Worm (Caenorhabditis elegans) whole organism, L4 larva: ENCODE data around the gene fkh-6.
A peak's percentile ranks its signal among the peaks of the same experiment; 100 is the strongest.

Source experiments
- F26F4.8 ChIP-seq: fragments of 200-800 bp; sonication (Bioruptor generic); conservative IDR thresholded peaks from 2 replicates; pipeline ENCODE4 v1.3.6; 2022; ENCODE audit warnings: missing genetic modification characterization, missing compliant biosample characterization
- F44E2.7 ChIP-seq: fragments of 200-800 bp; sonication (Bioruptor generic); IDR thresholded peaks from 2 replicates; pipeline ENCODE4 v2.1.2; 2022; ENCODE audit warnings: missing genetic modification characterization, missing compliant biosample characterization
- F49E8.2 ChIP-seq: sonication (generic microtip); optimal IDR thresholded peaks from 2 replicates; lab custom pipeline; 2016; ENCODE audit warnings: missing compliant biosample characterization, mild to moderate bottlenecking, missing genetic modification characterization, borderline replicate concordance
- T26A8.4 ChIP-seq: fragments of 200-800 bp; sonication (Bioruptor generic); IDR thresholded peaks from 2 replicates; pipeline ENCODE4 v1.3.6; 2022; ENCODE audit warnings: missing genetic modification characterization, missing compliant biosample characterization
- Y48G9A.11 ChIP-seq: fragments of 200-800 bp; sonication (Bioruptor generic); IDR thresholded peaks from 2 replicates; pipeline ENCODE4 v1.3.6; 2022; ENCODE audit warnings: missing genetic modification reagents, missing genetic modification characterization, missing compliant biosample characterization
- aha-1 ChIP-seq: fragments of 150-350 bp; peaks from one replicate; lab custom pipeline; 2014; ENCODE audit warnings: missing biosample characterization, missing genetic modification characterization
- ama-1 ChIP-seq: fragments of 150-350 bp; optimal IDR thresholded peaks from 2 replicates; lab custom pipeline; 2014; ENCODE audit warnings: inconsistent platforms, mixed read lengths
- attf-4 ChIP-seq: sonication (generic microtip); optimal IDR thresholded peaks from 3 replicates; lab custom pipeline; 2017; ENCODE audit warnings: missing biosample characterization, missing genetic modification characterization
- daf-16 ChIP-seq, 3 experiments: sonication (generic microtip); optimal IDR thresholded peaks; 2 replicates each; lab custom pipeline; 2016 to 2017; ENCODE audit warnings: missing genetic modification characterization in 3 of 3, missing genetic modification reagents in 3 of 3, mild to moderate bottlenecking in 2 of 3, missing compliant biosample characterization in 2 of 3, missing biosample characterization in 1 of 3, moderate library complexity in 1 of 3
- dmd-8 ChIP-seq: fragments of 200-800 bp; sonication (Bioruptor generic); IDR thresholded peaks from 2 replicates; pipeline ENCODE4 v1.3.6; 2022; ENCODE audit warnings: missing genetic modification characterization, missing compliant biosample characterization
- dve-1 ChIP-seq: sonication (generic microtip); optimal IDR thresholded peaks from 2 replicates; lab custom pipeline; 2017; ENCODE audit warnings: antibody characterized with exemption, mild to moderate bottlenecking, missing genetic modification characterization, missing compliant biosample characterization; ENCODE audit not compliant: insufficient read depth
- hlh-11 ChIP-seq: fragments of 200-800 bp; sonication (Bioruptor generic); optimal IDR thresholded peaks from 2 replicates; lab custom pipeline; 2018; ENCODE audit warnings: mild to moderate bottlenecking, missing genetic modification characterization, missing compliant biosample characterization
- hmg-1.1 ChIP-seq: fragments of 200-800 bp; sonication (Bioruptor generic); IDR thresholded peaks from 2 replicates; pipeline ENCODE4 v1.3.6; 2022; ENCODE audit warnings: missing genetic modification reagents, missing genetic modification characterization, missing compliant biosample characterization
- lim-7 ChIP-seq: fragments of 200-800 bp; sonication (Bioruptor generic); IDR thresholded peaks from 2 replicates; pipeline ENCODE4 v1.3.6; 2022; ENCODE audit warnings: missing genetic modification characterization, missing compliant biosample characterization
- lin-1 ChIP-seq: fragments of 200-800 bp; sonication (Bioruptor generic); IDR thresholded peaks from 2 replicates; pipeline ENCODE4 v1.3.6; 2022; ENCODE audit warnings: missing genetic modification reagents, missing genetic modification characterization, missing compliant biosample characterization
- mdt-29 ChIP-seq: fragments of 200-800 bp; sonication (Bioruptor generic); IDR thresholded peaks from 2 replicates; pipeline ENCODE4 v1.3.6; 2022; ENCODE audit warnings: missing genetic modification reagents, missing genetic modification characterization, missing compliant biosample characterization
- mep-1 ChIP-seq: fragments of 150-350 bp; sonication (generic microtip); optimal IDR thresholded peaks from 3 replicates; lab custom pipeline; 2014; ENCODE audit warnings: missing biosample characterization, missing genetic modification characterization
- mes-2 ChIP-seq: sonication (generic microtip); optimal IDR thresholded peaks from 2 replicates; lab custom pipeline; 2016; ENCODE audit warnings: missing genotype, mild to moderate bottlenecking, missing genetic modification characterization, missing compliant biosample characterization; ENCODE audit not compliant: poor library complexity, severe bottlenecking
- mxl-3 ChIP-seq: fragments of 200-800 bp; sonication (Bioruptor generic); optimal IDR thresholded peaks from 2 replicates; lab custom pipeline; 2018; ENCODE audit warnings: mild to moderate bottlenecking, missing genetic modification characterization, missing compliant biosample characterization
- nhr-11 ChIP-seq: fragments of 150-350 bp; optimal IDR thresholded peaks from 2 replicates; lab custom pipeline; 2014; ENCODE audit warnings: missing biosample characterization, missing genetic modification characterization
- nhr-28 ChIP-seq: fragments of 150-350 bp; optimal IDR thresholded peaks from 2 replicates; lab custom pipeline; 2014; ENCODE audit warnings: missing biosample characterization, missing genetic modification characterization
- nhr-41 ChIP-seq: fragments of 200-800 bp; sonication (Bioruptor generic); IDR thresholded peaks from 2 replicates; pipeline ENCODE4 v1.3.6; 2022; ENCODE audit warnings: missing genetic modification reagents, missing genetic modification characterization, missing compliant biosample characterization
- php-3 ChIP-seq: fragments of 200-800 bp; sonication (Bioruptor generic); IDR thresholded peaks from 2 replicates; pipeline ENCODE4 v1.3.6; 2022; ENCODE audit warnings: missing genetic modification reagents, missing genetic modification characterization, missing compliant biosample characterization
- snpc-1.2 ChIP-seq: fragments of 200-800 bp; sonication (Bioruptor generic); IDR thresholded peaks from 2 replicates; pipeline ENCODE4 v1.3.6; 2022; ENCODE audit warnings: missing genetic modification reagents, missing genetic modification characterization, missing compliant biosample characterization
- tag-97 ChIP-seq: fragments of 200-800 bp; sonication (Bioruptor generic); IDR thresholded peaks from 2 replicates; pipeline ENCODE4 v1.3.6; 2022; ENCODE audit warnings: missing genetic modification characterization, missing compliant biosample characterization
- tra-1 ChIP-seq: fragments of 200-800 bp; sonication (Bioruptor generic); IDR thresholded peaks from 2 replicates; pipeline ENCODE4 v1.3.6; 2022; ENCODE audit warnings: missing genetic modification reagents, missing genetic modification characterization, missing compliant biosample characterization
- unc-62 ChIP-seq, 3 experiments: fragments of 150-350 bp in 1 of 3; sonication (generic microtip); optimal IDR thresholded peaks in 2 of 3; peaks in 1 of 3; 1 replicate in 1 of 3; 2 replicates in 2 of 3; lab custom pipeline; 2014 to 2017; ENCODE audit warnings: missing biosample characterization in 3 of 3, missing genetic modification characterization in 3 of 3, missing genetic modification reagents in 3 of 3, missing genotype in 1 of 3
- zip-2 ChIP-seq: fragments of 150-350 bp; optimal IDR thresholded peaks from 2 replicates; lab custom pipeline; 2014; ENCODE audit warnings: missing biosample characterization, missing genetic modification characterization
- ztf-7 ChIP-seq: fragments of 150-350 bp; optimal IDR thresholded peaks from 2 replicates; lab custom pipeline; 2014; ENCODE audit warnings: missing biosample characterization, missing genetic modification characterization

The fkh-6 gene

DNA sequence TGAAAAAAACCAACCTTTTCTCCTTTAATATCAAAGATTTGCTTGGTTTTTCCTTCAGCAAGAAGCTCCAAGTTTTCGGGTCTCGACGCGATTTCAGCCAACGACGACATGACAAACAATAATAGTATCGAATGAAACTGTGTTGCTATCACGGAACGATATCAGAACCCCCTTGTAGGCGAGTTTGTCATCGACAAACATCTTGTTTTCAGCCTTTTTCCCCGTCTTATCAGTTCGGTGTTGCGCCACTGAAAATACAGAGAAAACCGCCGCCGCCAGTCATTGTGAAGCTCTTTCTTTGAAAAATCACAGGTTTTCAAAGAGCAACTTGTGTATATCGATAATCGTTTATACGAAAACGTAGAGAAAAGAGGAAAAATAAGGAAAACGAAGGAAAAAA is 10.8 kb downstream of the fkh-6 start, which contains the start of gene paic-1:
Gene paic-1 (minus strand): TSS at position 120 of the 400 bp plus-strand sequence.
- no peak for TF ChIP-seq F44E2.7 (GFP tag; lab: Robert Waterston, UW)
- TF ChIP-seq aha-1: no peak
- TF ChIP-seq mep-1 (tag; lab: Kevin White, UChicago): peak; percentile 50
- no peak for TF ChIP-seq lim-7
- TF ChIP-seq snpc-1.2 (GFP tag; lab: Robert Waterston, UW): no peak
- no peak for TF ChIP-seq daf-16 (GFP tag; optimal IDR thresholded peaks at IDR 0.05; lab: Kevin White, UChicago)
- peak; percentile 82 for TF ChIP-seq daf-16 (tag; optimal IDR thresholded peaks at IDR 0.05; lab: Kevin White, UChicago)
- peak; percentile 37 for TF ChIP-seq nhr-28 (tag; lab: Kevin White, UChicago)
- peak; percentile 19 for TF ChIP-seq F49E8.2 (tag; lab: Kevin White, UChicago)
- TF ChIP-seq tag-97 (GFP tag; lab: Robert Waterston, UW): no peak
- TF ChIP-seq dmd-8 (GFP tag; lab: Robert Waterston, UW): 0 out of 2 replicates have a peak, but pooled peaks have one; percentile 18
- TF ChIP-seq F26F4.8 (GFP tag; lab: Robert Waterston, UW): no peak
- peak; percentile 27; the same call in 1 of the 2 replicates for TF ChIP-seq T26A8.4 (GFP tag; lab: Robert Waterston, UW)
- peak; percentile 54 for TF ChIP-seq mes-2 (tag; lab: Kevin White, UChicago)
- no peak for TF ChIP-seq nhr-41 (GFP tag; lab: Robert Waterston, UW)
- no peak for TF ChIP-seq ztf-7
- peak; percentile 30 for TF ChIP-seq dve-1 (tag; lab: Kevin White, UChicago)
- TF ChIP-seq tra-1 (GFP tag; lab: Robert Waterston, UW): no peak
- peak; percentile 16 for TF ChIP-seq hlh-11
- TF ChIP-seq ama-1 (lab: Kevin White, UChicago): peak; percentile 80
- no peak for TF ChIP-seq hmg-1.1 (GFP tag; lab: Robert Waterston, UW)
- peak; percentile 41 for TF ChIP-seq zip-2 (tag; lab: Kevin White, UChicago)

ce11 chrII:4370842-4371241 is 12.4 kb downstream of the fkh-6 start:
- TF ChIP-seq Y48G9A.11 (GFP tag; lab: Robert Waterston, UW) (no peak), daf-16 (GFP tag; optimal IDR thresholded peaks at IDR 0.05; lab: Kevin White, UChicago) (no peak), daf-16 (tag; optimal IDR thresholded peaks at IDR 0.05; lab: Kevin White, UChicago) (peak; percentile 56)

ce11 chrII:4369715-4370114 is 13.5 kb downstream of the fkh-6 start:
- TF ChIP-seq aha-1 (peak; percentile 96), nhr-11 (no peak)

DNA sequence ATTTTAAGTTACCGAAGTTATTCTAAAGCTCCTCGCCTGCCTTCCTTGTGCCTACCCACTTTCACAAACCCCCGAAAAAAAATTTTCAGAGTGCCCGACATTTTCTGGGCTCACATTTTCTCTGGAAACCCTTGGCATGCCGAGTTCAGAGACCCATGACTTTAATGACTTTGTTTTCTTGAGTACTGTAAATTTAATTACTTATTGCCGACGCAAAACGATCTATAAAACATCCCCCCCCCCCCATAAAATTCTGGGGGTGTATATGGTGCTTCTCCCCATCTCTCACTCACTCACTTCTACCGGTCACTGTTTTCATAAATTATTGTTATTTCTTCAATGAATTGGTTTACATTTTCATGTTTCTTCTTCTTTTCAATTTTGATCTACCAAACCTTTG is 15.3 kb downstream of the fkh-6 start, which contains the start of gene try-9:
Gene try-9 (plus strand): TSS at position 301 of the 400 bp plus-strand sequence.
- TF ChIP-seq snpc-1.2 (GFP tag; lab: Robert Waterston, UW): no peak
- TF ChIP-seq mxl-3: no peak
- TF ChIP-seq php-3 (GFP tag; lab: Robert Waterston, UW): 0 out of 2 replicates have a peak, but pooled peaks have one; percentile 26
- peak; percentile 38 for TF ChIP-seq aha-1

DNA sequence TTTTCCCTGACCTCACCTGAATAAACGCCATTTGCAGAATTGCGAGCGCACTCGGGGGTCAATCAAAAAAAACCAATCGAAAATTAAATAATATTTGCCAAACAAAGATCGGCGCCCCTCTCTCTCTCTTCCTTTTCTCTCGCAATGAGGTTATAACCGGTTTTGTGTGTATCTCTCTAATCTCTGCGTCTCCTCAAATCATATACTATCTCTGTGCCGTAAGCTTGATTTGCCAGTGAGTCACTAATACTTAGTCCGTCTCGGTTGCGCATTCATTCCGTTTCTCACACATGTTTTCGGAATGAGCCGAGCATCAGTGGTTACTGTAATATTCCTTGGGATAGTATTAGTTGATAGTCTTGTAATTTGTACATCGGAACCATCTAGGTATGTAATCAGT is 21.1 kb downstream of the fkh-6 start:
- TF ChIP-seq lin-1 (GFP tag; lab: Robert Waterston, UW) (no peak), unc-62 (GFP tag; optimal IDR thresholded peaks at IDR 0.05 in 1 of 2; lab: Kevin White, UChicago) (peak in 1 of 2 experiments; percentile 65), unc-62 (tag; optimal IDR thresholded peaks at IDR 0.05; lab: Kevin White, UChicago) (no peak), mdt-29 (GFP tag; lab: Robert Waterston, UW) (no peak), snpc-1.2 (GFP tag; lab: Robert Waterston, UW) (no peak)

DNA sequence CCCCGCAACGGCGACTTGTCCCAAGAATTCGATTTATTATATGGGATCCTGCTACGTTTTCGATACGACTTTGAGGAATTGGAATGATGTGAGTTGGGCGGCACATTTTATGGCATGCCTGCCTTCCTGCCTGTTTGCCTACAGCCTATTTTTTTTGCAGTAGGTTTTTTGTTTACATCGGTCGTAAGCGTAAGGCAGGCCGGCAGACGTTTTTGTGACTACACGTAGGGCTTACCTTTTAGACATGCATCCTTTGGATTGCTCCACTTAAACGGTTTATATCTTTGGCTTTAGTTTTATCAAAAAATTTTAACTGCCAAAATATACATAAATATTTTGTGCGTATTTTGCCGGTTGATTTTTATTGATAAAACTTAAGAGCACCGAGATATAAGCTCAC is 24.0 kb downstream of the fkh-6 start:
- TF ChIP-seq aha-1: peak; percentile 91
- TF ChIP-seq attf-4: no peak
